Worm (Caenorhabditis elegans): ENCODE results near the gene F45H10.2.

DNA sequence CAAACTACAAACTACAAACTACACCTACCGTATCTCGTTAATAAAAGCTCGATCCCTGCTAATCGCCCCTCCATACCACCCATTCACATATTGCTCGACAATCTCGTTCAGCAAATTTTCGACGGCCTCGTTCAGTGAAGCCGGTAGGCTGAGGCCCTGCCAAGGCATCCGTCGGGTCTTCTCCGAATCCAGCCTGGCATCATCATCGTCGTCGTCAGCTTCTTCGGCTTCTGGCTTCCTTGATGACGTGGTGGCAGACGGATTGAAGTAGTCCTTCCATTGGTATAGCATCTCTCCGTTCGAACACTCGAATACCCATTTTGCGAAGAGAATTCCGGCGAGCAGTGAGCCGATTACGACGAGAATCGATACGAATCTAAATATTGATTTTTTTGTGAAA, 37.8 kb upstream of the F45H10.2 start:
- TF ChIP-seq R02D3.7 (tag; optimal IDR thresholded peaks at IDR 0.05), result no peak
- TF ChIP-seq unc-62 (GFP tag; optimal IDR thresholded peaks at IDR 0.05), result no peak
- no peak for TF ChIP-seq lin-39 (tag; optimal IDR thresholded peaks at IDR 0.05)
- TF ChIP-seq snpc-4 (tag; optimal IDR thresholded peaks at IDR 0.05), result no peak
- TF ChIP-seq elt-1 (tag; optimal IDR thresholded peaks at IDR 0.05), result no peak
- TF ChIP-seq egl-27 (tag; optimal IDR thresholded peaks at IDR 0.05), result no peak
- no peak for TF ChIP-seq F13H6.1 (tag; optimal IDR thresholded peaks at IDR 0.05)
- no peak for TF ChIP-seq skn-1 (tag; optimal IDR thresholded peaks at IDR 0.05)
- TF ChIP-seq fos-1 (tag; optimal IDR thresholded peaks at IDR 0.05), result no peak
- TF ChIP-seq unc-39 (tag; optimal IDR thresholded peaks at IDR 0.05), result no peak
- TF ChIP-seq alr-1 (tag; optimal IDR thresholded peaks at IDR 0.05), result no peak
- no peak for TF ChIP-seq nhr-237 (tag; optimal IDR thresholded peaks at IDR 0.05)
- no peak for TF ChIP-seq nhr-77 (tag; optimal IDR thresholded peaks at IDR 0.05)
- no peak for TF ChIP-seq aly-2 (tag; optimal IDR thresholded peaks at IDR 0.05)

All from whole organism, L2 larva.